Worm (Caenorhabditis elegans) whole organism, midembryonic: Measurements from ENCODE around the gene cec-6.

Experiments
- T22C8.4 ChIP-seq: fragments of 200-800 bp; sonication (Bioruptor generic); IDR thresholded peaks from 2 replicates; pipeline ENCODE4 v1.3.6; 2022; ENCODE audit warnings: missing genetic modification characterization, missing compliant biosample characterization
- klf-2 ChIP-seq: fragments of 200-800 bp; sonication (Bioruptor generic); conservative IDR thresholded peaks from 2 replicates; pipeline ENCODE4 v1.3.6; 2022; ENCODE audit warnings: missing genetic modification reagents, missing genetic modification characterization, missing compliant biosample characterization
- ztf-29 ChIP-seq: fragments of 200-800 bp; sonication (Bioruptor generic); IDR thresholded peaks from 2 replicates; pipeline ENCODE4 v1.3.6; 2022; ENCODE audit warnings: missing genetic modification reagents, missing genetic modification characterization, missing compliant biosample characterization

- no peak for TF ChIP-seq T22C8.4
- no peak for TF ChIP-seq klf-2 (GFP tag; lab: Robert Waterston, UW)
- no peak for TF ChIP-seq ztf-29 (GFP tag; lab: Robert Waterston, UW)
Observed at ce11 chrIV:5580588-5581308, 36.1 kb downstream of the cec-6 start.
